Fruit fly (Drosophila melanogaster): ENCODE results near the gene CG31248.

CG31248 gene

dm6 chr3R:7091904-7092303, 37.2 kb upstream of the CG31248 start:
- TF ChIP-seq woc (GFP tag; optimal IDR thresholded peaks at IDR 0.05) (no peak), CrebA (GFP tag; optimal IDR thresholded peaks at IDR 0.05; ENCODE audit: borderline replicate concordance) (no peak), rgr (GFP tag; optimal IDR thresholded peaks at IDR 0.05) (no peak), psq (GFP tag; optimal IDR thresholded peaks at IDR 0.05) (no peak), OdsH (GFP tag; optimal IDR thresholded peaks at IDR 0.05) (no peak), Sp1 (GFP tag; optimal IDR thresholded peaks at IDR 0.05) (no peak), fru (GFP tag; optimal IDR thresholded peaks at IDR 0.05) (no peak), Hr83 (GFP tag; optimal IDR thresholded peaks at IDR 0.05; ENCODE audit: poor library complexity, severe bottlenecking) (no peak), dl (GFP tag; optimal IDR thresholded peaks at IDR 0.05; ENCODE audit: insufficient read depth in 1 of 2, partially characterized antibody in 2 of 2) (no peak)

dm6 chr3R:7093592-7093991, 35.5 kb upstream of the CG31248 start:
- TF ChIP-seq sage (GFP tag; optimal IDR thresholded peaks at IDR 0.05) = no peak
- peak; percentile 9 for TF ChIP-seq ey (GFP tag; optimal IDR thresholded peaks at IDR 0.05)
- no peak for TF ChIP-seq Hr78 (GFP tag; optimal IDR thresholded peaks at IDR 0.05)
- TF ChIP-seq Hnf4 (GFP tag; optimal IDR thresholded peaks at IDR 0.05) = no peak
- peak; percentile 8 for TF ChIP-seq brk (GFP tag; optimal IDR thresholded peaks at IDR 0.05)
- peak; percentile 10 for TF ChIP-seq woc (GFP tag; optimal IDR thresholded peaks at IDR 0.05)
- peak in 1 of 2 experiments; percentile 18 for TF ChIP-seq foxo (GFP tag; optimal IDR thresholded peaks at IDR 0.05)
- peak; percentile 11 for TF ChIP-seq Hr83 (GFP tag; optimal IDR thresholded peaks at IDR 0.05; ENCODE audit: poor library complexity, severe bottlenecking)
- peak; percentile 46 for TF ChIP-seq HLH106 (tag; optimal IDR thresholded peaks at IDR 0.05)
- TF ChIP-seq Myc (optimal IDR thresholded peaks at IDR 0.05) = no peak

dm6 chr3R:7094368-7094767, 34.8 kb upstream of the CG31248 start:
- TF ChIP-seq Myc (optimal IDR thresholded peaks at IDR 0.05) (peak; percentile 52), CrebA (GFP tag; optimal IDR thresholded peaks at IDR 0.05; ENCODE audit: borderline replicate concordance) (no peak), Dfd (GFP tag; optimal IDR thresholded peaks at IDR 0.05) (no peak), pan (optimal IDR thresholded peaks at IDR 0.05) (no peak)

dm6 chr3R:7102853-7103833, 26.0 kb upstream of the CG31248 start:
- no peak for TF ChIP-seq GATAd (GFP tag; optimal IDR thresholded peaks at IDR 0.05)
- TF ChIP-seq HLH106 (tag; optimal IDR thresholded peaks at IDR 0.05) = no peak
- TF ChIP-seq CrebA (GFP tag; optimal IDR thresholded peaks at IDR 0.05; ENCODE audit: borderline replicate concordance) = no peak
- no peak for TF ChIP-seq rgr (GFP tag; optimal IDR thresholded peaks at IDR 0.05)
- no peak for TF ChIP-seq N (GFP tag; optimal IDR thresholded peaks at IDR 0.05)
- TF ChIP-seq pan (optimal IDR thresholded peaks at IDR 0.05) = no peak
- no peak for TF ChIP-seq Mio (GFP tag; optimal IDR thresholded peaks at IDR 0.05)
- TF ChIP-seq Hr78 (GFP tag; optimal IDR thresholded peaks at IDR 0.05) = no peak
- no peak for TF ChIP-seq Hr83 (GFP tag; optimal IDR thresholded peaks at IDR 0.05; ENCODE audit: poor library complexity, severe bottlenecking)
- TF ChIP-seq usp (GFP tag; optimal IDR thresholded peaks at IDR 0.05) = no peak
- no peak for TF ChIP-seq fru (GFP tag; optimal IDR thresholded peaks at IDR 0.05)
- no peak for TF ChIP-seq jim (GFP tag; optimal IDR thresholded peaks at IDR 0.05)
- TF ChIP-seq OdsH (GFP tag; optimal IDR thresholded peaks at IDR 0.05) = no peak
- no peak for TF ChIP-seq Sp1 (GFP tag; optimal IDR thresholded peaks at IDR 0.05)
- TF ChIP-seq psq (GFP tag; optimal IDR thresholded peaks at IDR 0.05) = peak; percentile 23
- peak; percentile 45 for TF ChIP-seq sage (GFP tag; optimal IDR thresholded peaks at IDR 0.05)
- TF ChIP-seq Hnf4 (GFP tag; optimal IDR thresholded peaks at IDR 0.05) = no peak
- TF ChIP-seq ey (GFP tag; optimal IDR thresholded peaks at IDR 0.05) = no peak
- no peak for TF ChIP-seq br (GFP tag; optimal IDR thresholded peaks at IDR 0.05)
- TF ChIP-seq dl (GFP tag; optimal IDR thresholded peaks at IDR 0.05; ENCODE audit: insufficient read depth in 1 of 2, partially characterized antibody in 2 of 2) = peak in 1 of 2 experiments; percentile 79
- TF ChIP-seq CG32264 (GFP tag; optimal IDR thresholded peaks at IDR 0.05) = no peak
- no peak for TF ChIP-seq foxo (GFP tag; optimal IDR thresholded peaks at IDR 0.05)
- no peak for TF ChIP-seq Rel (GFP tag; optimal IDR thresholded peaks at IDR 0.05)
- TF ChIP-seq Rel (tag; optimal IDR thresholded peaks at IDR 0.05) = peak; percentile 0
- TF ChIP-seq Vsx2 (GFP tag; optimal IDR thresholded peaks at IDR 0.05; ENCODE audit: partially characterized antibody) = peak; percentile 11
- no peak for TF ChIP-seq h (GFP tag; optimal IDR thresholded peaks at IDR 0.05)
- no peak for TF ChIP-seq sv (GFP tag; optimal IDR thresholded peaks at IDR 0.05)
- TF ChIP-seq CG9705 (GFP tag; optimal IDR thresholded peaks at IDR 0.05) = no peak
- no peak for TF ChIP-seq brk (GFP tag; optimal IDR thresholded peaks at IDR 0.05)
- peak; percentile 23 for TF ChIP-seq Dfd (GFP tag; optimal IDR thresholded peaks at IDR 0.05)
- TF ChIP-seq Myc (optimal IDR thresholded peaks at IDR 0.05) = no peak
- TF ChIP-seq woc (GFP tag; optimal IDR thresholded peaks at IDR 0.05) = peak; percentile 2
- no peak for TF ChIP-seq dmrt93B (GFP tag; optimal IDR thresholded peaks at IDR 0.05)
- no peak for TF ChIP-seq Abd-B (GFP tag; optimal IDR thresholded peaks at IDR 0.05)
- peak; percentile 72 for TF ChIP-seq Dif (GFP tag; optimal IDR thresholded peaks at IDR 0.05; ENCODE audit: partially characterized antibody)
- TF ChIP-seq dsf (GFP tag; optimal IDR thresholded peaks at IDR 0.05; ENCODE audit: borderline replicate concordance) = no peak
- no peak for TF ChIP-seq tai (GFP tag; optimal IDR thresholded peaks at IDR 0.05)
- no peak for TF ChIP-seq lola (GFP tag; optimal IDR thresholded peaks at IDR 0.05)
- TF ChIP-seq Jra (GFP tag; optimal IDR thresholded peaks at IDR 0.05) = no peak

All from whole organism, wandering third instar larva.